Fruit fly (Drosophila melanogaster): ENCODE measurements around the gene CG44044.

DNA sequence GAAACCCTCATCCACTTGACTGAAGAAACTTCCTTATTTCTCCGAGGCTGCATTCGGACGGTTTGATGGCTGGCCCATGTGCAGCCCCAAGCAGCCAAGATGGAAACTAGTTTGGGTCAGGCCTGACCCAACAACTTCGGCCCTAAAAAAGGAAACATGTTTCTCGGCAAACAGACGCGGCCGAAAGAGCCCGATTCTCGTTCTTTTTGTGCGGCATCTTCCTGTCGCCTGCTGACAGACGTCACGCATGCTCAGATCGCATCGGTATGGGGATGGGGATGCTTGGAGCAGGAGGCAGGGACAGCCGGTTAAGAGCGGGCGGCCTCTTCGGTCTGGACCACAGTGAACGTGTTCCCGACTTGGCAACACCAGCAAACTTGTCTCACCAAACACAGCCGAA, 4.9 kb upstream of the CG44044 start:
- TF ChIP-seq CG14711 (tag; optimal IDR thresholded peaks at IDR 0.05) (no peak), CG7045 (GFP tag; optimal IDR thresholded peaks at IDR 0.05) (no peak), Clk (GFP tag; optimal IDR thresholded peaks at IDR 0.05) (no peak)
